Fruit fly (Drosophila melanogaster): ENCODE measurements around the gene ogre.

The ogre gene

DNA sequence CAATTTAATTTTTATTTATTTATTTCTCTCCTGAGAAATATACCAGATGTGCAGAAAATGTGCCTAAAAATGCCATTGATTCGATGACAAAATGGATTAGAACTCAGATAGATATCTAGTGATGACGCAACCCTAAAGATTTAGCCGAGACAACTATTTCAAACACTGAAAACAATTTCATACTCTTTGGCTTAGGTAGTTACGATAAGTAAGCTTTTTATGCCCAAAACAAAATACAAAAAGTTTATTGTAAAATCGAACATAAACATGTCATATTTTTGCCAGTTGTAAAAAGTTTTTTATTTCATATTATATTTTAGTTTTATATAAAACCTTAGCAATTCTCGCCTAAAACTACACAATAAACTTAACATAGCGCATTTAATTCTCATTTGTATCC is 17.8 kb downstream of the ogre start, which contains the start of gene CG3040 (continued):
- TF ChIP-seq ro (GFP tag; IDR thresholded peaks at IDR 0.05): no peak
- TF ChIP-seq ara (GFP tag; IDR thresholded peaks at IDR 0.05): no peak
- no peak for TF ChIP-seq cad (GFP tag; optimal IDR thresholded peaks at IDR 0.05)
- TF ChIP-seq dpn (GFP tag; optimal IDR thresholded peaks at IDR 0.05): peak in 1 of 2 experiments; percentile 42
- peak; percentile 66 for TF ChIP-seq HmgZ (tag; optimal IDR thresholded peaks at IDR 0.05)
- TF ChIP-seq otp (GFP tag; IDR thresholded peaks at IDR 0.05): no peak
- peak; percentile 61 for TF ChIP-seq Hmr (GFP tag; optimal IDR thresholded peaks at IDR 0.05)
- TF ChIP-seq CG16863 (GFP tag; optimal IDR thresholded peaks at IDR 0.05): no peak
- TF ChIP-seq TFAM (GFP tag; optimal IDR thresholded peaks at IDR 0.05): no peak
- TF ChIP-seq caup (GFP tag; optimal IDR thresholded peaks at IDR 0.05; ENCODE audit: severe bottlenecking): no peak
- TF ChIP-seq Gsc (GFP tag; IDR thresholded peaks at IDR 0.05): no peak
- TF ChIP-seq CG10565 (GFP tag; optimal IDR thresholded peaks at IDR 0.05): no peak
- TF ChIP-seq NFAT (GFP tag; IDR thresholded peaks at IDR 0.05): 0 out of 2 replicates have a peak, but pooled peaks have one; percentile 5
- TF ChIP-seq CG4730 (GFP tag; IDR thresholded peaks at IDR 0.05): no peak
- TF ChIP-seq Dfd (GFP tag; optimal IDR thresholded peaks at IDR 0.05): no peak
- no peak for TF ChIP-seq CG11456 (GFP tag; IDR thresholded peaks at IDR 0.05)
- TF ChIP-seq CG18011 (GFP tag; optimal IDR thresholded peaks at IDR 0.05): no peak
- no peak for TF ChIP-seq CG30431 (GFP tag; optimal IDR thresholded peaks at IDR 0.05)
- no peak for TF ChIP-seq Hey (tag; optimal IDR thresholded peaks at IDR 0.05)
- TF ChIP-seq Lim3 (GFP tag; IDR thresholded peaks at IDR 0.05): no peak
- peak; percentile 15 for TF ChIP-seq CG18599 (GFP tag; optimal IDR thresholded peaks at IDR 0.05)
- TF ChIP-seq CG7271 (tag; optimal IDR thresholded peaks at IDR 0.05): no peak
- peak; percentile 32 for TF ChIP-seq CG17568 (GFP tag; optimal IDR thresholded peaks at IDR 0.05)
- no peak for TF ChIP-seq Taf1 (GFP tag; IDR thresholded peaks at IDR 0.05)
- TF ChIP-seq CG4854 (GFP tag; optimal IDR thresholded peaks at IDR 0.05): no peak
- TF ChIP-seq CG10321 (GFP tag; IDR thresholded peaks at IDR 0.05): no peak
- no peak for TF ChIP-seq CG6272 (GFP tag; IDR thresholded peaks at IDR 0.05)
- TF ChIP-seq Myb (GFP tag; optimal IDR thresholded peaks at IDR 0.05): peak; percentile 9
- TF ChIP-seq Nf-YA (GFP tag; IDR thresholded peaks at IDR 0.05): no peak
- TF ChIP-seq vnd (GFP tag; IDR thresholded peaks at IDR 0.05; ENCODE audit: partially characterized antibody): no peak
- TF ChIP-seq CG9817 (tag; optimal IDR thresholded peaks at IDR 0.05): no peak
- TF ChIP-seq CG6854 (GFP tag; optimal IDR thresholded peaks at IDR 0.05): no peak
- TF ChIP-seq CG7839 (tag; optimal IDR thresholded peaks at IDR 0.05): peak; percentile 25

DNA sequence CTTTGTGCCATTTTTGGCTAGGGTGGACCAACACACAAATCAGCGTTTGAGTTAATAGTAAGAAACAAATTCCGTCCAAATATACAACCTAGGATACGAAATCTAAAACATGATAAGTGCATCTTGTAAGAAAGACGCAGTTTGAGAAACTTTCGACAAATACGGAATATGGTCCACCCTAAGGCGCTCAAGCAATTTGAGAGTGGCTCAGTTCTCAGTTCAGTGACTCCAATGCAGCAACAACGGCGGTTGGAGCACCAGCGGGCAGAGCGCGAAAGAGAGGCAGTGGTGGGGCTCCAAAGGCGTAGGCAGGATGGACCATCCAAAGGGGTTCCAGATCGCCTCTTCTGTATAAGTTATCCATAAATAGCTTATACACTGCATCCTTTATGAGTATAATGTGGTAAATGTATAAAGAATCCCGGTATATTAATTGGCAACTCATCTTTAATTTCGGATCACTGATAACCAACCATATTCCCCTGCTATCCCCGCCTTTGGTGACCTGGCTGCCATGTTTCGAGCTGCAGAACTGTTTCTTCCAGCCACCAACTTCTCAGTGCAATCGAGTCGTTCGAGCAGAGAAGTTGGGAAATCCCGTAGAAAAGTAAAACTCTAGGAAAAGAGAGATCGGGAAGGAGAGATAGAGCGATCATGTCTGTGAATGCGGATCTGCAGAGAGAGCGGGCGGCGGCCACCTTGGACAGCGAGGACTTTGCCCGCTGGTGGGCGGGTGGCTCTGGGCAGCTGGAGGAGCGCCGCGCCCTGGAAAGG is 21.6 kb downstream of the ogre start, which contains the start of gene CG4586:
Gene CG4586 (plus strand): TSS at position 555 of the 774 bp plus-strand sequence.
- TF ChIP-seq mirr (GFP tag; optimal IDR thresholded peaks at IDR 0.05) (peak; percentile 96), Med (GFP tag) (peak; percentile 100), gro (GFP tag; optimal IDR thresholded peaks at IDR 0.05) (peak; percentile 98), phol (tag; optimal IDR thresholded peaks at IDR 0.05) (peak; percentile 89), chif (GFP tag; optimal IDR thresholded peaks at IDR 0.05) (peak; percentile 92), ara (GFP tag; IDR thresholded peaks at IDR 0.05) (peak; percentile 93), CG2678 (tag; optimal IDR thresholded peaks at IDR 0.05) (peak; percentile 96), CG17385 (GFP tag; optimal IDR thresholded peaks at IDR 0.05) (peak; percentile 94), CG5180 (GFP tag; optimal IDR thresholded peaks at IDR 0.05) (peak; percentile 87), CG10366 (GFP tag; IDR thresholded peaks at IDR 0.05) (peak; percentile 92), MTF-1 (GFP tag; optimal IDR thresholded peaks at IDR 0.05; ENCODE audit: borderline replicate concordance) (peak; percentile 95), CG8924 (tag; optimal IDR thresholded peaks at IDR 0.05) (peak; percentile 95), CG1024 (GFP tag; IDR thresholded peaks at IDR 0.05) (peak; percentile 86), ato (GFP tag; IDR thresholded peaks at IDR 0.05; ENCODE audit: partially characterized antibody) (no peak), chinmo (GFP tag; IDR thresholded peaks at IDR 0.05; ENCODE audit: partially characterized antibody) (no peak), cg (GFP tag; optimal IDR thresholded peaks at IDR 0.05) (no peak), CG13287 (GFP tag; IDR thresholded peaks at IDR 0.05; ENCODE audit: partially characterized antibody) (no peak), HmgZ (tag; optimal IDR thresholded peaks at IDR 0.05) (peak; percentile 97), Sry-δ (GFP tag; optimal IDR thresholded peaks at IDR 0.05) (peak; percentile 64)

Measured in whole organism, embryonic.